Fruit fly (Drosophila melanogaster) whole organism, embryonic: Measurements from ENCODE around the gene CG13046.

Experiments used
- Adf1 ChIP-seq: fragments of 200-800 bp; sonication (Bioruptor generic); IDR thresholded peaks from 2 replicates; pipeline ENCODE4 v1.3.6; 2022; ENCODE audit warnings: missing biosample characterization, missing genetic modification characterization
- Atf3 ChIP-seq: fragments of 200-800 bp; sonication (Bioruptor generic); optimal IDR thresholded peaks from 3 replicates; lab custom pipeline; 2016; ENCODE audit warnings: missing biosample characterization, missing genetic modification characterization
- Atf6 ChIP-seq: fragments of 200-800 bp; sonication (Bioruptor generic); IDR thresholded peaks from 2 replicates; pipeline ENCODE4 v1.3.6; 2022; ENCODE audit warnings: missing biosample characterization, missing genetic modification characterization
- Awh ChIP-seq: fragments of 200-800 bp; sonication (Bioruptor generic); IDR thresholded peaks from 2 replicates; pipeline ENCODE4, ENCODE4 v1.3.6; 2022; ENCODE audit warnings: missing biosample characterization, missing genetic modification characterization
- Blimp-1 ChIP-seq: fragments of 200-800 bp; sonication (Bioruptor generic); optimal IDR thresholded peaks from 3 replicates; lab custom pipeline; 2018; ENCODE audit warnings: missing biosample characterization, missing genetic modification characterization, mild to moderate bottlenecking, moderate library complexity, missing genetic modification reagents
- C15 ChIP-seq: fragments of 200-800 bp; sonication (Bioruptor generic); IDR thresholded peaks from 3 replicates; pipeline ENCODE4 v1.3.6; 2022; ENCODE audit warnings: missing biosample characterization, missing genetic modification characterization
- CG10147 ChIP-seq: fragments of 200-800 bp; sonication (Bioruptor generic); optimal IDR thresholded peaks from 2 replicates; lab custom pipeline; 2019; ENCODE audit warnings: missing biosample characterization, mild to moderate bottlenecking, missing genetic modification characterization, moderate library complexity
- CG11696 ChIP-seq: fragments of 200-800 bp; sonication (Bioruptor generic); IDR thresholded peaks from 2 replicates; pipeline ENCODE4 v1.3.6; 2022; ENCODE audit warnings: missing biosample characterization, missing genetic modification characterization
- CG12299 ChIP-seq: fragments of 200-800 bp; sonication (Bioruptor generic); optimal IDR thresholded peaks from 2 replicates; lab custom pipeline; 2018; ENCODE audit warnings: missing biosample characterization, mild to moderate bottlenecking, missing genetic modification characterization
- CG13424 ChIP-seq: fragments of 200-800 bp; sonication (Bioruptor generic); optimal IDR thresholded peaks from 2 replicates; lab custom pipeline; 2019; ENCODE audit warnings: missing biosample characterization, mild to moderate bottlenecking, missing genetic modification characterization, moderate library complexity
- CG14441 ChIP-seq: fragments of 200-800 bp; sonication (Bioruptor generic); IDR thresholded peaks from 2 replicates; pipeline ENCODE4 v1.3.6; 2022; ENCODE audit warnings: missing biosample characterization, missing genetic modification characterization
- CG16813 ChIP-seq: fragments of 200-800 bp; sonication (Bioruptor generic); IDR thresholded peaks from 3 replicates; pipeline ENCODE4 v1.3.6; 2022; ENCODE audit warnings: missing biosample characterization, missing genetic modification characterization; ENCODE audit not compliant: partially characterized antibody
- CG17568 ChIP-seq: fragments of 200-800 bp; sonication (Bioruptor generic); optimal IDR thresholded peaks from 2 replicates; lab custom pipeline; 2018; ENCODE audit warnings: missing biosample characterization, mild to moderate bottlenecking, missing genetic modification characterization, moderate library complexity
- CG17612 ChIP-seq: fragments of 200-800 bp; sonication (Bioruptor generic); IDR thresholded peaks from 2 replicates; pipeline ENCODE4 v1.3.6; 2022; ENCODE audit warnings: missing biosample characterization, missing genetic modification characterization
- CG6683 ChIP-seq: fragments of 200-800 bp; sonication (Bioruptor generic); optimal IDR thresholded peaks from 2 replicates; lab custom pipeline; 2017; ENCODE audit warnings: missing biosample characterization, mild to moderate bottlenecking, missing genetic modification characterization, missing genetic modification reagents
- CG6689 ChIP-seq: fragments of 200-800 bp; sonication (Bioruptor generic); IDR thresholded peaks from 2 replicates; pipeline ENCODE4 v1.3.6; 2022; ENCODE audit warnings: missing biosample characterization, missing genetic modification characterization
- CG6791 ChIP-seq: fragments of 200-800 bp; sonication (Bioruptor generic); IDR thresholded peaks from 3 replicates; pipeline ENCODE4 v1.3.6; 2022; ENCODE audit warnings: missing biosample characterization, missing genetic modification characterization; ENCODE audit not compliant: partially characterized antibody
- CG7556 ChIP-seq: fragments of 200-800 bp; sonication (Bioruptor generic); optimal IDR thresholded peaks from 2 replicates; lab custom pipeline; 2017; ENCODE audit warnings: missing biosample characterization, mild to moderate bottlenecking, missing genetic modification characterization
- CG7987 ChIP-seq: fragments of 200-800 bp; sonication (Bioruptor generic); optimal IDR thresholded peaks from 2 replicates; lab custom pipeline; 2018; ENCODE audit warnings: missing biosample characterization, mild to moderate bottlenecking, missing genetic modification characterization, moderate library complexity
- CG8089 ChIP-seq: fragments of 200-800 bp; sonication (Bioruptor generic); optimal IDR thresholded peaks from 3 replicates; lab custom pipeline; 2016; ENCODE audit warnings: missing biosample characterization, missing genetic modification characterization
- CG8924 ChIP-seq: fragments of 200-800 bp; optimal IDR thresholded peaks from 3 replicates; lab custom pipeline; 2019; ENCODE audit warnings: missing biosample characterization, mild to moderate bottlenecking, missing genetic modification characterization, moderate library complexity
- E2f1 ChIP-seq: fragments of 200-800 bp; sonication (Bioruptor generic); IDR thresholded peaks from 2 replicates; pipeline ENCODE4 v1.3.6; 2022; ENCODE audit warnings: missing biosample characterization, missing genetic modification characterization
- Ets97D ChIP-seq: fragments of 200-800 bp; sonication (Bioruptor generic); optimal IDR thresholded peaks from 3 replicates; lab custom pipeline; 2016; ENCODE audit warnings: missing biosample characterization, missing genetic modification characterization
- Nf-YB ChIP-seq: fragments of 200-800 bp; sonication (Bioruptor generic); optimal IDR thresholded peaks from 3 replicates; lab custom pipeline; 2019; ENCODE audit warnings: missing biosample characterization, mild to moderate bottlenecking, missing genetic modification characterization, moderate library complexity
- Nf-YC ChIP-seq: fragments of 200-800 bp; optimal IDR thresholded peaks from 3 replicates; lab custom pipeline; 2019; ENCODE audit warnings: missing biosample characterization, mild to moderate bottlenecking, missing genetic modification characterization, moderate library complexity
- Usf ChIP-seq: fragments of 200-800 bp; sonication (Bioruptor generic); optimal IDR thresholded peaks from 2 replicates; lab custom pipeline; 2017; ENCODE audit warnings: missing genotype, missing biosample characterization, missing genetic modification characterization
- br ChIP-seq: fragments of >200 bp; optimal IDR thresholded peaks from 2 replicates; lab custom pipeline; 2017
- cad ChIP-seq: fragments of >200 bp; optimal IDR thresholded peaks from 2 replicates; lab custom pipeline; 2017; ENCODE audit warnings: missing biosample characterization, missing genetic modification characterization
- chn ChIP-seq: fragments of 200-800 bp; sonication (Bioruptor generic); optimal IDR thresholded peaks from 2 replicates; lab custom pipeline; 2016; ENCODE audit warnings: missing biosample characterization, missing genetic modification characterization
- ci ChIP-seq: fragments of 200-800 bp; sonication (Bioruptor generic); IDR thresholded peaks from 3 replicates; pipeline ENCODE4 v1.3.6; 2022; ENCODE audit warnings: missing biosample characterization, missing genetic modification characterization
- crc ChIP-seq: fragments of 200-800 bp; sonication (Bioruptor generic); optimal IDR thresholded peaks from 2 replicates; lab custom pipeline; 2016; ENCODE audit warnings: missing biosample characterization, missing genetic modification characterization
- fd96Cb ChIP-seq: fragments of 200-800 bp; sonication (Bioruptor generic); optimal IDR thresholded peaks from 2 replicates; lab custom pipeline; 2018; ENCODE audit warnings: missing biosample characterization, mild to moderate bottlenecking, missing genetic modification characterization, moderate library complexity
- gsb-n ChIP-seq: fragments of 200-800 bp; sonication (Bioruptor generic); optimal IDR thresholded peaks from 3 replicates; lab custom pipeline; 2018; ENCODE audit warnings: missing biosample characterization, mild to moderate bottlenecking, missing genetic modification characterization
- gt ChIP-seq: fragments of 200-800 bp; sonication (Bioruptor generic); IDR thresholded peaks from 2 replicates; pipeline ENCODE4 v1.3.6; 2022; ENCODE audit warnings: missing biosample characterization, missing genetic modification characterization
- maf-S ChIP-seq: fragments of 200-800 bp; sonication (Bioruptor generic); optimal IDR thresholded peaks from 2 replicates; lab custom pipeline; 2016; ENCODE audit warnings: missing biosample characterization, missing genetic modification characterization
- nmo ChIP-seq: fragments of 200-800 bp; sonication (Bioruptor generic); optimal IDR thresholded peaks from 2 replicates; lab custom pipeline; 2018; ENCODE audit warnings: missing biosample characterization, mild to moderate bottlenecking, missing genetic modification characterization, moderate library complexity
- oc ChIP-seq: fragments of 200-800 bp; sonication (Bioruptor generic); optimal IDR thresholded peaks from 2 replicates; lab custom pipeline; 2018; ENCODE audit warnings: missing biosample characterization, mild to moderate bottlenecking, missing genetic modification characterization, moderate library complexity
- pb ChIP-seq: fragments of 200-800 bp; sonication (Bioruptor generic); optimal IDR thresholded peaks from 3 replicates; lab custom pipeline; 2016; ENCODE audit warnings: missing biosample characterization, missing genetic modification characterization
- so ChIP-seq: fragments of 200-800 bp; sonication (Bioruptor generic); IDR thresholded peaks from 3 replicates; pipeline ENCODE4 v1.3.6; 2022; ENCODE audit warnings: missing biosample characterization, missing genetic modification characterization
- tll ChIP-seq, 2 experiments: fragments of 200-800 bp in 1 of 2; fragments of >200 bp in 1 of 2; sonication (Bioruptor generic) in 1 of 2; optimal IDR thresholded peaks; 2 replicates each; lab custom pipeline; 2017 to 2019; ENCODE audit warnings: missing biosample characterization in 2 of 2, missing genetic modification characterization in 2 of 2, mild to moderate bottlenecking in 1 of 2, moderate library complexity in 1 of 2
- trh ChIP-seq: fragments of 200-800 bp; sonication (Bioruptor generic); optimal IDR thresholded peaks from 2 replicates; lab custom pipeline; 2016; ENCODE audit warnings: missing biosample characterization, missing genetic modification characterization
- ttk ChIP-seq: fragments of 200-800 bp; sonication (Bioruptor generic); IDR thresholded peaks from 2 replicates; pipeline ENCODE4 v2.1.2; 2022; ENCODE audit warnings: missing biosample characterization, missing genetic modification characterization
- vfl ChIP-seq: fragments of 200-800 bp; sonication (Bioruptor generic); optimal IDR thresholded peaks from 2 replicates; lab custom pipeline; 2016; ENCODE audit warnings: missing biosample characterization, missing genetic modification characterization
- zfh2 ChIP-seq: fragments of 200-800 bp; sonication (Bioruptor generic); optimal IDR thresholded peaks from 2 replicates; lab custom pipeline; 2016; ENCODE audit warnings: missing biosample characterization, missing genetic modification characterization

The CG13046 gene

DNA sequence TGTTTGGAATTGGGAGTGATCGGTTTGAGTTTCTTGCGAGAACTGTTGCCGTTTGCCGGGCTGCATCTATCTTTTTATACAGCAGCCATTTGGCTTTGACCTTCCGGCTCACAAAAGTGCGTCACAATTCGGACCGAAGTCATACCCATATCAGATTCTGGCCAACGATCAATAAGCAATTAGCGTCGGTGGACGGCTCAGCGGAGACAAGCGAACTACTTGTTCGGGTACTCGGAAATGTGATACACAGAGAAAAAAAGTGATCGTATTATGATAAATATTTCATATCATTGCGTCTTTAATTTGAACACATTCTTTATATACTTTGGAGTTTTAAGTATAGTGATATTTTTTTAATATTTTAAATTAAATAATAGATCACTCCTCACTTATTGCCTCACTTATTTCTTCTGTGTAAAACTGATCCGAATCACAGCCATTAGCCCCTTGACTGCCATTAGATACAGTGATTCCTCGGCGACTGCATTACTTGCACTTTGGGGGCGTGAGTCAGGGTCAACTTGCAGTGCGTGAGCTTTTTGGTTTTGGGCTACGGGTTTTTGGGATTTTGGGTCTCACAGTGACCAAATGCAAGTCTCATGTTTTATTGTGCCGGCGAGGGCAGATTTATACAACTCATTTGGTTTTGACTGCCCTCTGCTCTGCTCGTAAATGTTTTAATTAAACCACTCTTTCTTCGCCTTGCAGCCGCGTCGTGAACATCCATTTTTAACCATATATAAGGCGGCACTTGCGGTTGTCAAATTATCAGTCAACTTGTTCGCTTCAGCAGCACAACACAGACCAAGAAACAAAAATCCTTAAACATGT lies 17.8 kb upstream of the CG13046 start, which contains the start of the genes CG13043 and CG13063 (continued):
- TF ChIP-seq chn = no peak
- no peak for TF ChIP-seq CG6689 (GFP tag; lab: Robert Waterston, UW)
- TF ChIP-seq ci = 0 out of 3 replicates have a peak, but pooled peaks have one; percentile 32
- no peak for TF ChIP-seq so (GFP tag; lab: Robert Waterston, UW)
- no peak for TF ChIP-seq E2f1
- TF ChIP-seq oc (tag; lab: Kevin White, UChicago) = peak; percentile 7
- TF ChIP-seq ttk (GFP tag; lab: Robert Waterston, UW) = no peak
- TF ChIP-seq gsb-n (tag; lab: Kevin White, UChicago) = peak; percentile 58
- no peak for TF ChIP-seq CG6791 (GFP tag; lab: Robert Waterston, UW)
- no peak for TF ChIP-seq gt
- no peak for TF ChIP-seq Ets97D (GFP tag; lab: Kevin White, UChicago)
- TF ChIP-seq C15 (GFP tag; lab: Robert Waterston, UW) = no peak
- peak; percentile 15; the same call in 1 of the 2 replicates for TF ChIP-seq Atf6 (GFP tag; lab: Robert Waterston, UW)
- 0 out of 2 replicates have a peak, but pooled peaks have one; percentile 27 for TF ChIP-seq CG14441 (GFP tag; lab: Robert Waterston, UW)
- TF ChIP-seq fd96Cb (tag; lab: Kevin White, UChicago) = no peak
- TF ChIP-seq Blimp-1 = peak; percentile 27
- peak; percentile 11 for TF ChIP-seq CG7556 (GFP tag; lab: Kevin White, UChicago)
- TF ChIP-seq trh (GFP tag; lab: Kevin White, UChicago) = no peak
- TF ChIP-seq nmo (GFP tag; lab: Kevin White, UChicago) = peak; percentile 10
- no peak for TF ChIP-seq CG7987 (GFP tag; lab: Kevin White, UChicago)
- no peak for TF ChIP-seq Nf-YB (GFP tag; lab: Kevin White, UChicago)
- no peak for TF ChIP-seq zfh2
- TF ChIP-seq br (lab: Kevin White, UChicago) = no peak
- peak; percentile 34 for TF ChIP-seq CG13424 (tag; lab: Kevin White, UChicago)
- no peak for TF ChIP-seq CG10147 (GFP tag; lab: Kevin White, UChicago)
- TF ChIP-seq, all 482 proteins: peak for 31

DNA sequence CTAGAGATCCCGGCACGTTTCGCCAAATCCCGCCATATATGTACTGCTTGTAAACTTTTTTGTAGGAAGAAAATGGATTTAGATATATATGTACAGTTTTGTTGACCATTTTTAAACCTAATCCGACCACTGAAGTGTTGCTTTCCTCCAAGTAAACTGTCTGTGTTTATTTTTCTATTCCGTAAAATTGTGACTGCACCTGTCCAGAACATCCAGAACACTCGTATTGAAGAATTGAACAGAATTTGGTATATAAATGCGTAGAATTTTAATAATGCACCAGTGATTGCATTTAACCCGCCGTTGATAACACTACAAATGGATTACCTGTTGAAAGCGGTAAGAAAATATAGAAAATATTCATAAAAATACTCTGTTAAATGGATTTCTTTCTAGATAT lies 15.8 kb upstream of the CG13046 start, which contains the start of gene CG43249:
CG43249 (plus strand) TSS at position 301 of the 400 bp plus-strand sequence.
- TF ChIP-seq CG17568 (GFP tag; lab: Kevin White, UChicago) = no peak
- TF ChIP-seq, all 482 proteins: peak for 0

DNA sequence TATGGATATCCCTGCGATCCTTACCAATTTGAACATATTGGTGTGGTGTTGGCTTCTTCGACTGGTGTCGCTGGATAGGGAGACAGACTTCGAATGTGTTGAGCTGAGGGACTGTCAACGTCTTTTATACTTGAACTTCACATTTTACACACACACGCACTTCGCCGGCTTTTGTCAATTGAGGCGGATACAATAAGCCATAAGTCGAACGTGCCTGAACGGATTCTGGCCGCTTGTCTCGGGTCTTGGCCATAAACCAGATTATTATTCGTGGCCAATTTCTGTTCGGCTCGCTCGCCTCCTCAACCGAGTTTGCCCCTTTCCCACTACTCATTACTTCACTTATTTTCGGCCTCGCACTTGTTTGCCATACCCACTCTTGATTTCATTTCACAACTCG lies 14.9 kb upstream of the CG13046 start, which contains the start of gene CG13044:
CG13044 (minus strand) TSS at position 101 of the 400 bp plus-strand sequence.
- TF ChIP-seq Blimp-1 (peak; percentile 16), CG11696 (GFP tag; lab: Robert Waterston, UW) (no peak)

DNA sequence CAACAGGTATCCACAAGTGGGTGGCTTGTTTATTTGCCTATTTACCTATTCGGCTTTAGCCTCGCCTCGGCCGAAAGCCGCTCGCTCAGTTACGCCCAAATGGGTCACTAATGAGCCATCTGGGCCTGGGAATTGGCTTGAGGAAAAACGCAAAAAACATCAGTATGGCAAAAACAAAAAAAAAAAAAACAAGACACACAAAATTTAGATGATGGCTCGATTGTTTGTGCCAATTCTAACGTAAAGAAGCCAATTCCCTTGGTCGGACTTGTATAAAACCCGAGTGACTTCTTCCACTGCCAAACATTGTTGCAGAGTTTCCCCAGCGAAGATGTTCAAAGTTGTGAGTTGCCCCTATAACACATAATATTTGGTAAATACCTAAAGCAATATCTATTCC lies 12.9 kb upstream of the CG13046 start, which contains the start of gene CG4982:
CG4982 (plus strand) TSS at position 301 of the 400 bp plus-strand sequence.
- TF ChIP-seq Usf (GFP tag; lab: Kevin White, UChicago) = no peak
- no peak for TF ChIP-seq CG6683 (GFP tag; lab: Kevin White, UChicago)
- no peak for TF ChIP-seq CG17612
- TF ChIP-seq Atf3 (GFP tag; lab: Kevin White, UChicago) = no peak
- TF ChIP-seq Nf-YC = no peak
- TF ChIP-seq CG7556 (GFP tag; lab: Kevin White, UChicago) = no peak
- no peak for TF ChIP-seq cad (GFP tag; lab: Kevin White, UChicago)
- no peak for TF ChIP-seq CG12299 (tag; lab: Kevin White, UChicago)
- no peak for TF ChIP-seq CG16813 (GFP tag; lab: Robert Waterston, UW)
- TF ChIP-seq vfl (GFP tag; lab: Kevin White, UChicago) = no peak
- no peak for TF ChIP-seq crc
- TF ChIP-seq Awh = no peak
- no peak for TF ChIP-seq tll (GFP tag; optimal IDR thresholded peaks at IDR 0.05; lab: Kevin White, UChicago)
- TF ChIP-seq maf-S (GFP tag; lab: Kevin White, UChicago) = no peak
- TF ChIP-seq pb (GFP tag; lab: Kevin White, UChicago) = no peak
- TF ChIP-seq CG8089 (GFP tag; lab: Kevin White, UChicago) = no peak
- TF ChIP-seq CG8924 = no peak
- no peak for TF ChIP-seq Adf1
